Worm (Caenorhabditis elegans): Measurements from ENCODE around the gene Y113G7B.27.
A peak's percentile ranks its signal among the peaks of the same experiment; 100 is the strongest.

Gene Y113G7B.27

DNA sequence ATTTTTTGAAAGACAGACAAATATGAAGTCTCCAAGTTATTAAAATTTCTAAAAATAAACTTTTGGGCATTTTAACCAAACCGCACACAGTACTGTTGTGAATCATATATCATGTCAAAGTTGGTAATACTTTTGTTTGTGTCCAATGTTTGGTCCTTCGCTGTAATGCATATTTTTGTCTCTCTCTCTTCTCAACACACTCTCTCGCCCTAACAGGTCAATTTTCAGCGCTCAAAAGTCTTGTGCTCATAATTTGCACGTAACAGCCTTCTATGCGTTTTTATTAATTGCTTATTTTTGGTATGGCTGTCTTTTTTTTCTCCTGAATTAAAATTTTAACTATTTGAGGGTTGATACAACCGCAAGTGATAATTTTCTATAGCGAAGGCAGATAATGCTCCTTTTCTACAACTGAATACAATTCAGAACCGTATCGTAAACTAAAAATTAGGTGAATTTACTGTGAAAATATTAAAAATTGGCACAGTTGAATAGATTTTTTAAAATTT, 30.8 kb upstream of the Y113G7B.27 start:
- TF ChIP-seq F57A8.1 (GFP tag; optimal IDR thresholded peaks at IDR 0.05) (no peak), repo-1 (tag; optimal IDR thresholded peaks at IDR 0.05) (peak; percentile 64), mcd-1 (GFP tag; IDR thresholded peaks at IDR 0.05) (no peak), nfyb-1 (GFP tag; IDR thresholded peaks at IDR 0.05) (0 out of 2 replicates have a peak, but pooled peaks have one; percentile 22), gei-17 (GFP tag; optimal IDR thresholded peaks at IDR 0.05) (peak; percentile 10), ccch-3 (GFP tag; optimal IDR thresholded peaks at IDR 0.05) (no peak), lin-54 (GFP tag; optimal IDR thresholded peaks at IDR 0.05) (no peak), F49E8.2 (tag; optimal IDR thresholded peaks at IDR 0.05; ENCODE audit: insufficient read depth) (no peak), F22D6.2 (tag; optimal IDR thresholded peaks at IDR 0.05) (no peak), egl-18 (GFP tag; IDR thresholded peaks at IDR 0.05) (0 out of 2 replicates have a peak, but pooled peaks have one; percentile 61), tlf-1 (GFP tag; optimal IDR thresholded peaks at IDR 0.05) (peak; percentile 37), Y95B8A.8 (GFP tag; IDR thresholded peaks at IDR 0.05) (no peak), madf-10 (tag; optimal IDR thresholded peaks at IDR 0.05) (no peak), xnd-1 (tag; optimal IDR thresholded peaks at IDR 0.05) (no peak), dpl-1 (GFP tag; optimal IDR thresholded peaks at IDR 0.05) (no peak), attf-5 (GFP tag; optimal IDR thresholded peaks at IDR 0.05) (no peak), aptf-2 (GFP tag; conservative IDR thresholded peaks at IDR 0.05) (no peak), bed-2 (GFP tag; IDR thresholded peaks at IDR 0.05) (no peak), fkh-3 (tag; optimal IDR thresholded peaks at IDR 0.05) (peak; percentile 14), Y53G8AR.9 (GFP tag; conservative IDR thresholded peaks at IDR 0.05) (0 out of 2 replicates have a peak, but pooled peaks have one; percentile 82), attf-6 (GFP tag; IDR thresholded peaks at IDR 0.05) (no peak), nhr-120 (GFP tag; IDR thresholded peaks at IDR 0.05) (no peak), madf-6 (GFP tag; IDR thresholded peaks at IDR 0.05) (peak; percentile 4; the same call in 1 of the 2 replicates), F55B11.4 (tag; optimal IDR thresholded peaks at IDR 0.05; ENCODE audit: borderline replicate concordance, insufficient read depth) (no peak), ceh-27 (GFP tag; optimal IDR thresholded peaks at IDR 0.05) (no peak), B0336.3 (GFP tag; IDR thresholded peaks at IDR 0.05) (peak; percentile 74)

DNA sequence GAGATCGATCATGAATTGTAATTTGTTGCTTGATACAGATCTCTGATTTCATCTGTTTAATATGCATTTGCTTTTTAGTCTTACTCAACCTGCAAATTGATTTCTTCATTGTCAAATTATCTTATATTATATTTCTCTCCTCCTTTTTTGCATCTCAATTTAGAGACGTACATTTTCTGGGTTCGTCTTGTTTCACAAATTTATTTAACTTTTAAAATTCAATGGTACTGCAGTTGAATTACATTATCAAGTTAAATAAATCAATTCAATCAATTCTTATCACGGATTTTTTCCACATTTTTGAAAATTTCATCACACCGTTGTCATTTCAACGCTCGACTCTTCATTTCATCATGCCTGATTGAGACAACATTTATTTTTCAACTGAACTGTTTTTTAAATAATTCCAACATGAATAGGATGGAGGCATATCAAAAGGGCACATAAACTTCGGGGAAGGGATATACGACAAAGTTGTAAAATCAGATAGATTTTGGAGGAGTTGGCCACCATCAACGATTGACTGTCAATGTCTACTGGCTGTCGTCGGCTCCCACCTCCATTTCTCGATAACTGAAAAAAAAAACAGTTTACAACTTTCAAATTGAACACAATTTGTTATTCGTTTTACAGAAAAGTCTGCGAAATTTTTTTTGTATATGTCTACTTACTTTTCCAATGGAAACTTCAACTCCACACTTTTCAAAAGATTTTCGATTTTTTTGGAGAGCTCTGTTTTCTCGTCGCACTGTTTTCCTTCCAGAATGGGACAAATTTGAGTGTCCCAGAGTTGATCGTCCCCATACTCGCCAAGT, 30.1 kb upstream of the Y113G7B.27 start:
- peak; percentile 16 for TF ChIP-seq nhr-80 (tag; optimal IDR thresholded peaks at IDR 0.05)
- no peak for TF ChIP-seq athp-1 (tag; optimal IDR thresholded peaks at IDR 0.05)
- TF ChIP-seq bed-1 (GFP tag; IDR thresholded peaks at IDR 0.05) = no peak
- no peak for TF ChIP-seq lsy-27 (tag; optimal IDR thresholded peaks at IDR 0.05; ENCODE audit: borderline replicate concordance, insufficient read depth)
- TF ChIP-seq him-1 (tag; optimal IDR thresholded peaks at IDR 0.05) = no peak
- no peak for TF ChIP-seq C06A6.2 (GFP tag; conservative IDR thresholded peaks at IDR 0.05)
- peak; percentile 68 for TF ChIP-seq B0336.3 (GFP tag; IDR thresholded peaks at IDR 0.05)
- no peak for TF ChIP-seq snpc-4 (GFP tag; optimal IDR thresholded peaks at IDR 0.05)
- TF ChIP-seq snpc-4 (tag; optimal IDR thresholded peaks at IDR 0.05) = peak in 1 of 4 experiments; percentile 34
- TF ChIP-seq nhr-90 (tag; optimal IDR thresholded peaks at IDR 0.05) = peak; percentile 72
- TF ChIP-seq cebp-2 (GFP tag; IDR thresholded peaks at IDR 0.05) = no peak
- TF ChIP-seq madf-3 (GFP tag; IDR thresholded peaks at IDR 0.05) = 0 out of 2 replicates have a peak, but pooled peaks have one; percentile 66
- peak; percentile 69 for TF ChIP-seq attf-5 (GFP tag; optimal IDR thresholded peaks at IDR 0.05)
- TF ChIP-seq dpff-1 (tag; optimal IDR thresholded peaks at IDR 0.05) = no peak
- TF ChIP-seq lin-54 (GFP tag; optimal IDR thresholded peaks at IDR 0.05) = peak; percentile 30
- TF ChIP-seq aptf-3 (GFP tag; IDR thresholded peaks at IDR 0.05) = no peak
- TF ChIP-seq sdz-38 (tag; optimal IDR thresholded peaks at IDR 0.05) = no peak
- TF ChIP-seq Y56A3A.18 (GFP tag; IDR thresholded peaks at IDR 0.05) = peak; percentile 6
- TF ChIP-seq B0035.1 (tag; optimal IDR thresholded peaks at IDR 0.05) = no peak
- peak; percentile 32 for TF ChIP-seq atf-7 (tag; optimal IDR thresholded peaks at IDR 0.05)
- TF ChIP-seq ets-4 (GFP tag; optimal IDR thresholded peaks at IDR 0.05) = peak; percentile 7
- peak; percentile 4; the same call in 1 of the 2 replicates for TF ChIP-seq pbrm-1 (GFP tag; IDR thresholded peaks at IDR 0.05)
- TF ChIP-seq lin-40 (tag; optimal IDR thresholded peaks at IDR 0.05) = no peak
- peak; percentile 66 for TF ChIP-seq ama-1 (optimal IDR thresholded peaks at IDR 0.05)
- no peak for TF ChIP-seq ama-1 (GFP tag; optimal IDR thresholded peaks at IDR 0.05)
